Fruit fly (Drosophila melanogaster): Measurements from ENCODE around the gene intr.

dm6 chr3R:28840620-28841019 lies 50.3 kb downstream of the intr start:
- TF ChIP-seq psq (optimal IDR thresholded peaks at IDR 0.05): no peak
- TF ChIP-seq Myc (optimal IDR thresholded peaks at IDR 0.05): no peak
- no peak for TF ChIP-seq h (optimal IDR thresholded peaks at IDR 0.05)
- no peak for TF ChIP-seq Sin3A (optimal IDR thresholded peaks at IDR 0.05)
- TF ChIP-seq insv (optimal IDR thresholded peaks at IDR 0.05): no peak

Measured in Kc167 (cell line).